Fruit fly (Drosophila melanogaster) whole organism, embryonic: ENCODE data around the gene Fas3.

Source experiments
- ATbp ChIP-seq: fragments of 200-800 bp; sonication (Bioruptor generic); optimal IDR thresholded peaks from 2 replicates; lab custom pipeline; 2017; ENCODE audit warnings: missing biosample characterization, mild to moderate bottlenecking, missing genetic modification characterization, missing genetic modification reagents
- B-H2 ChIP-seq: fragments of 200-800 bp; sonication (Bioruptor generic); optimal IDR thresholded peaks from 2 replicates; lab custom pipeline; 2018; ENCODE audit warnings: missing biosample characterization, mild to moderate bottlenecking, missing genetic modification characterization
- Blimp-1 ChIP-seq: fragments of 200-800 bp; sonication (Bioruptor generic); optimal IDR thresholded peaks from 3 replicates; lab custom pipeline; 2018; ENCODE audit warnings: missing biosample characterization, missing genetic modification characterization, mild to moderate bottlenecking, moderate library complexity, missing genetic modification reagents
- CG10274 ChIP-seq: fragments of 200-800 bp; sonication (Bioruptor generic); optimal IDR thresholded peaks from 3 replicates; lab custom pipeline; 2017; ENCODE audit warnings: missing biosample characterization, mild to moderate bottlenecking, missing genetic modification characterization
- CG10959 ChIP-seq: fragments of 200-800 bp; sonication (Bioruptor generic); IDR thresholded peaks from 2 replicates; pipeline ENCODE4 v1.3.6; 2022; ENCODE audit warnings: missing biosample characterization, missing genetic modification characterization
- CG11696 ChIP-seq: fragments of 200-800 bp; sonication (Bioruptor generic); IDR thresholded peaks from 2 replicates; pipeline ENCODE4 v1.3.6; 2022; ENCODE audit warnings: missing biosample characterization, missing genetic modification characterization
- CG12942 ChIP-seq: fragments of 200-800 bp; sonication (Bioruptor generic); optimal IDR thresholded peaks from 3 replicates; lab custom pipeline; 2016; ENCODE audit warnings: missing biosample characterization, missing genetic modification characterization
- CG13123 ChIP-seq: fragments of 200-800 bp; sonication (Bioruptor generic); optimal IDR thresholded peaks from 2 replicates; lab custom pipeline; 2016; ENCODE audit warnings: missing biosample characterization, missing genetic modification characterization
- CG13296 ChIP-seq: fragments of 200-800 bp; sonication (Bioruptor generic); optimal IDR thresholded peaks from 3 replicates; lab custom pipeline; 2018; ENCODE audit warnings: missing biosample characterization, mild to moderate bottlenecking, missing genetic modification characterization
- CG14667 ChIP-seq: fragments of 200-800 bp; sonication (Bioruptor generic); IDR thresholded peaks from 2 replicates; pipeline ENCODE4 v1.3.6; 2022; ENCODE audit warnings: missing biosample characterization, missing genetic modification characterization
- CG15696 ChIP-seq: fragments of 200-800 bp; sonication (Bioruptor generic); optimal IDR thresholded peaks from 2 replicates; lab custom pipeline; 2019; ENCODE audit warnings: missing biosample characterization, mild to moderate bottlenecking, missing genetic modification characterization, moderate library complexity
- CG1603 ChIP-seq: fragments of 200-800 bp; sonication (Bioruptor generic); optimal IDR thresholded peaks from 2 replicates; lab custom pipeline; 2019; ENCODE audit warnings: missing biosample characterization, mild to moderate bottlenecking, missing genetic modification characterization, moderate library complexity
- CG17328 ChIP-seq: fragments of 200-800 bp; sonication (Bioruptor generic); IDR thresholded peaks from 2 replicates; pipeline ENCODE4 v1.3.6; 2022; ENCODE audit warnings: missing biosample characterization, missing genetic modification characterization
- CG17361 ChIP-seq: fragments of 200-800 bp; sonication (Bioruptor generic); IDR thresholded peaks from 3 replicates; pipeline ENCODE4 v1.3.6; 2022; ENCODE audit warnings: missing biosample characterization, missing genetic modification characterization
- CG17385 ChIP-seq: fragments of 200-800 bp; sonication (Bioruptor generic); optimal IDR thresholded peaks from 3 replicates; lab custom pipeline; 2018; ENCODE audit warnings: missing biosample characterization, mild to moderate bottlenecking, missing genetic modification characterization
- CG30431 ChIP-seq: fragments of 200-800 bp; sonication (Bioruptor generic); optimal IDR thresholded peaks from 2 replicates; lab custom pipeline; 2017; ENCODE audit warnings: missing biosample characterization, missing genetic modification characterization
- CG3995 ChIP-seq: fragments of 200-800 bp; sonication (Bioruptor generic); optimal IDR thresholded peaks from 3 replicates; lab custom pipeline; 2016; ENCODE audit warnings: missing biosample characterization, missing genetic modification characterization
- CG4707 ChIP-seq: fragments of 200-800 bp; sonication (Bioruptor generic); optimal IDR thresholded peaks from 2 replicates; lab custom pipeline; 2018; ENCODE audit warnings: missing biosample characterization, mild to moderate bottlenecking, missing genetic modification characterization, moderate library complexity
- CG6254 ChIP-seq: fragments of 200-800 bp; sonication (Bioruptor generic); optimal IDR thresholded peaks from 3 replicates; lab custom pipeline; 2017; ENCODE audit warnings: mild to moderate bottlenecking, missing biosample characterization, missing genetic modification reagents, missing genetic modification characterization
- CG6854 ChIP-seq: fragments of 200-800 bp; sonication (Bioruptor generic); optimal IDR thresholded peaks from 3 replicates; lab custom pipeline; 2017; ENCODE audit warnings: missing biosample characterization, mild to moderate bottlenecking, missing genetic modification characterization
- CG8924 ChIP-seq: fragments of 200-800 bp; optimal IDR thresholded peaks from 3 replicates; lab custom pipeline; 2019; ENCODE audit warnings: missing biosample characterization, mild to moderate bottlenecking, missing genetic modification characterization, moderate library complexity
- CG9437 ChIP-seq: fragments of 200-800 bp; sonication (Bioruptor generic); optimal IDR thresholded peaks from 2 replicates; lab custom pipeline; 2018; ENCODE audit warnings: missing biosample characterization, mild to moderate bottlenecking, missing genetic modification characterization
- CG9817 ChIP-seq: fragments of 200-800 bp; sonication (Bioruptor generic); optimal IDR thresholded peaks from 2 replicates; lab custom pipeline; 2018; ENCODE audit warnings: missing biosample characterization, mild to moderate bottlenecking, missing genetic modification characterization, moderate library complexity
- CrebB ChIP-seq: fragments of 200-800 bp; sonication (Bioruptor generic); optimal IDR thresholded peaks from 3 replicates; lab custom pipeline; 2018; ENCODE audit warnings: missing biosample characterization, mild to moderate bottlenecking, missing genetic modification characterization
- Doc3 ChIP-seq: fragments of 200-800 bp; sonication (Bioruptor generic); IDR thresholded peaks from 3 replicates; pipeline ENCODE4 v1.3.6; 2022; ENCODE audit warnings: missing biosample characterization, missing genetic modification characterization; ENCODE audit not compliant: partially characterized antibody
- HLH54F ChIP-seq: fragments of 200-800 bp; sonication (Bioruptor generic); optimal IDR thresholded peaks from 3 replicates; lab custom pipeline; 2016; ENCODE audit warnings: missing biosample characterization, missing genetic modification characterization
- Med ChIP-seq: fragments of 200-800 bp; sonication (Bioruptor generic); peaks from one replicate; lab custom pipeline; 2016; ENCODE audit warnings: missing biosample characterization, missing genetic modification characterization, mild to moderate bottlenecking, inconsistent platforms, moderate library complexity
- Sox100B ChIP-seq: fragments of 200-800 bp; sonication (Bioruptor generic); optimal IDR thresholded peaks from 3 replicates; lab custom pipeline; 2018; ENCODE audit warnings: missing biosample characterization, mild to moderate bottlenecking, missing genetic modification characterization
- Sox102F ChIP-seq: fragments of 200-800 bp; sonication (Bioruptor generic); optimal IDR thresholded peaks from 2 replicates; lab custom pipeline; 2018; ENCODE audit warnings: missing biosample characterization, mild to moderate bottlenecking, missing genetic modification characterization, moderate library complexity
- Xbp1 ChIP-seq: fragments of 200-800 bp; sonication (Bioruptor generic); optimal IDR thresholded peaks from 3 replicates; lab custom pipeline; 2016; ENCODE audit warnings: missing biosample characterization, mild to moderate bottlenecking, missing genetic modification characterization
- chinmo ChIP-seq: fragments of 200-800 bp; sonication (Bioruptor generic); IDR thresholded peaks from 4 replicates; pipeline ENCODE4 v1.3.6; 2022; ENCODE audit warnings: missing biosample characterization, missing genetic modification characterization; ENCODE audit not compliant: partially characterized antibody
- dmrt11E ChIP-seq: fragments of 200-800 bp; sonication (Bioruptor generic); optimal IDR thresholded peaks from 3 replicates; lab custom pipeline; 2018; ENCODE audit warnings: missing biosample characterization, mild to moderate bottlenecking, missing genetic modification characterization, moderate library complexity
- fd64A ChIP-seq: fragments of 200-800 bp; sonication (Bioruptor generic); optimal IDR thresholded peaks from 3 replicates; lab custom pipeline; 2018; ENCODE audit warnings: missing biosample characterization, mild to moderate bottlenecking, missing genetic modification characterization
- fd96Cb ChIP-seq: fragments of 200-800 bp; sonication (Bioruptor generic); optimal IDR thresholded peaks from 2 replicates; lab custom pipeline; 2018; ENCODE audit warnings: missing biosample characterization, mild to moderate bottlenecking, missing genetic modification characterization, moderate library complexity
- gem ChIP-seq: fragments of 200-800 bp; sonication (Bioruptor generic); optimal IDR thresholded peaks from 2 replicates; lab custom pipeline; 2019; ENCODE audit warnings: missing biosample characterization, mild to moderate bottlenecking, missing genetic modification characterization, moderate library complexity
- grau ChIP-seq: fragments of 200-800 bp; optimal IDR thresholded peaks from 3 replicates; lab custom pipeline; 2019; ENCODE audit warnings: missing biosample characterization, mild to moderate bottlenecking, missing genetic modification characterization, moderate library complexity
- gsb-n ChIP-seq: fragments of 200-800 bp; sonication (Bioruptor generic); optimal IDR thresholded peaks from 3 replicates; lab custom pipeline; 2018; ENCODE audit warnings: missing biosample characterization, mild to moderate bottlenecking, missing genetic modification characterization
- jumu ChIP-seq: fragments of 200-800 bp; sonication (Bioruptor generic); optimal IDR thresholded peaks from 3 replicates; lab custom pipeline; 2016; ENCODE audit warnings: missing biosample characterization, missing genetic modification characterization
- nau ChIP-seq: fragments of 200-800 bp; sonication (Bioruptor generic); optimal IDR thresholded peaks from 3 replicates; lab custom pipeline; 2017; ENCODE audit warnings: missing biosample characterization, mild to moderate bottlenecking, missing genetic modification characterization, missing genetic modification reagents
- p53 ChIP-seq: fragments of 200-800 bp; sonication (Bioruptor generic); optimal IDR thresholded peaks from 2 replicates; lab custom pipeline; 2016; ENCODE audit warnings: missing biosample characterization, missing genetic modification characterization
- pnt ChIP-seq: fragments of 200-800 bp; sonication (Bioruptor generic); optimal IDR thresholded peaks from 3 replicates; lab custom pipeline; 2016; ENCODE audit warnings: missing biosample characterization, missing genetic modification characterization
- pum ChIP-seq: fragments of 200-800 bp; sonication (Bioruptor generic); optimal IDR thresholded peaks from 2 replicates; lab custom pipeline; 2016; ENCODE audit warnings: missing biosample characterization, missing genetic modification characterization
- ro ChIP-seq: fragments of 200-800 bp; sonication (Bioruptor generic); IDR thresholded peaks from 2 replicates; pipeline ENCODE4 v1.3.6; 2022; ENCODE audit warnings: missing biosample characterization, missing genetic modification characterization
- row ChIP-seq: fragments of 200-800 bp; sonication (Bioruptor generic); IDR thresholded peaks from 3 replicates; pipeline ENCODE4 v1.3.6; 2022; ENCODE audit warnings: missing biosample characterization, missing genetic modification characterization
- sc ChIP-seq, 3 experiments: fragments of >200 bp in 2 of 3; fragments of 200-800 bp in 1 of 3; sonication (Bioruptor generic) in 1 of 3; optimal IDR thresholded peaks; 2 replicates in 2 of 3; 3 replicates in 1 of 3; lab custom pipeline; 2017; ENCODE audit warnings: mild to moderate bottlenecking in 1 of 3, missing biosample characterization in 1 of 3, missing genetic modification characterization in 1 of 3, missing genetic modification reagents in 1 of 3
- slou ChIP-seq: fragments of 200-800 bp; sonication (Bioruptor generic); optimal IDR thresholded peaks from 3 replicates; lab custom pipeline; 2016; ENCODE audit warnings: missing biosample characterization, missing genetic modification characterization
- ssp ChIP-seq: fragments of 200-800 bp; sonication (Bioruptor generic); IDR thresholded peaks from 2 replicates; pipeline ENCODE4 v1.3.6; 2022; ENCODE audit warnings: missing biosample characterization, missing genetic modification characterization
- twi ChIP-seq: fragments of 200-800 bp; optimal IDR thresholded peaks from 2 replicates; lab custom pipeline; 2019; ENCODE audit warnings: missing biosample characterization, mild to moderate bottlenecking, missing genetic modification characterization, moderate library complexity
- wek ChIP-seq: fragments of 200-800 bp; sonication (Bioruptor generic); optimal IDR thresholded peaks from 3 replicates; lab custom pipeline; 2018; ENCODE audit warnings: missing biosample characterization, mild to moderate bottlenecking, missing genetic modification characterization, moderate library complexity
- zfh1 ChIP-seq: fragments of 200-800 bp; sonication (Bioruptor generic); IDR thresholded peaks from 3 replicates; pipeline ENCODE4 v1.3.6; 2022; ENCODE audit warnings: missing biosample characterization, missing genetic modification characterization

Fas3 gene

DNA sequence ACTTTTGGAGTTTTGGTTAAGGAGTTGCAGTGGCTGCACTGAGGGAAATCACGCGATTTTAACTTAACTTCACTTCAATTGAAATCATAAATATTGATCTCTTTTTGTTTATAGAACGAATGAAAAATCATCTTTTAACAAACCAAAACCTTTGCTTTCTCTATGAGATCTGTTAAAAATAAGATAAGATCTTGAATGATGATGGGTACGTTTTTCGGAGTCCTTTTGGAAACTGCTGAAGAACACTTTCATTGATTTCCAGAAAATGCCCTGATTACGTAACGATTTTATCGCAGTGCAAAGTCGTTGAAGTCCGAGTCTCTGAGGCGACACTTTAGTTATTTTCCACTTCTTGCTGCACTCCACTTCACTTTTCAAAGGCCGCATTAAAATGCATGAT is 7.6 kb upstream of the Fas3 start (continued):
- TF ChIP-seq wek (GFP tag; lab: Kevin White, UChicago) (no peak), CG6854 (GFP tag; lab: Kevin White, UChicago) (no peak), gem (tag; lab: Kevin White, UChicago) (peak; percentile 82), CG10274 (GFP tag; lab: Kevin White, UChicago) (no peak), CG17385 (GFP tag; lab: Kevin White, UChicago) (no peak), CG15696 (tag; lab: Kevin White, UChicago) (no peak), HLH54F (no peak), Sox100B (GFP tag; lab: Kevin White, UChicago) (peak; percentile 45), CG30431 (GFP tag; lab: Kevin White, UChicago) (peak; percentile 1), twi (tag; lab: Kevin White, UChicago) (peak; percentile 21), nau (GFP tag; lab: Kevin White, UChicago) (peak; percentile 17), fd96Cb (peak; percentile 68), CG6254 (GFP tag; lab: Kevin White, UChicago) (peak; percentile 32), CG9817 (tag; lab: Kevin White, UChicago) (no peak), CG13123 (GFP tag; lab: Kevin White, UChicago) (no peak), ATbp (GFP tag; lab: Kevin White, UChicago) (peak; percentile 47), fd64A (GFP tag; lab: Kevin White, UChicago) (peak; percentile 2), ro (GFP tag; lab: Robert Waterston, UW) (no peak), CG1603 (tag; lab: Kevin White, UChicago) (peak; percentile 44), CG12942 (GFP tag; lab: Kevin White, UChicago) (no peak), Blimp-1 (GFP tag; lab: Kevin White, UChicago) (peak; percentile 62), CG9437 (GFP tag; lab: Kevin White, UChicago) (peak; percentile 38), Xbp1 (GFP tag; lab: Kevin White, UChicago) (peak; percentile 58), CG3995 (no peak), CG14667 (GFP tag; lab: Robert Waterston, UW) (no peak), B-H2 (GFP tag; lab: Kevin White, UChicago) (no peak), chinmo (no peak), Med (peak; percentile 75), pum (GFP tag; lab: Kevin White, UChicago) (peak; percentile 41), Sox102F (GFP tag; lab: Kevin White, UChicago) (peak; percentile 70), CG17328 (GFP tag; lab: Robert Waterston, UW) (peak; percentile 34; the same call in 1 of the 2 replicates), CrebB (tag; lab: Kevin White, UChicago) (no peak), CG4707 (peak; percentile 21), ssp (GFP tag; lab: Robert Waterston, UW) (no peak), zfh1 (no peak), slou (no peak), CG8924 (tag; lab: Kevin White, UChicago) (peak; percentile 53), p53 (GFP tag; lab: Kevin White, UChicago) (no peak), CG13296 (no peak), gsb-n (tag; lab: Kevin White, UChicago) (peak; percentile 64), pnt (peak; percentile 50), CG10959 (GFP tag; lab: Robert Waterston, UW) (0 out of 2 replicates have a peak, but pooled peaks have one; percentile 11), jumu (GFP tag; lab: Kevin White, UChicago) (peak; percentile 3), sc (optimal IDR thresholded peaks at IDR 0.05; lab: Kevin White, UChicago) (no peak), sc (GFP tag; optimal IDR thresholded peaks at IDR 0.05; lab: Kevin White, UChicago) (peak; percentile 52), dmrt11E (tag; lab: Kevin White, UChicago) (peak; percentile 84), CG11696 (GFP tag; lab: Robert Waterston, UW) (no peak), Doc3 (GFP tag; lab: Robert Waterston, UW) (no peak), grau (tag; lab: Kevin White, UChicago) (peak; percentile 34), row (GFP tag; lab: Robert Waterston, UW) (0 out of 3 replicates have a peak, but pooled peaks have one; percentile 18), CG17361 (GFP tag; lab: Robert Waterston, UW) (peak; percentile 83)
